Fruit fly (Drosophila melanogaster): ENCODE results near the gene z.

The z gene

DNA sequence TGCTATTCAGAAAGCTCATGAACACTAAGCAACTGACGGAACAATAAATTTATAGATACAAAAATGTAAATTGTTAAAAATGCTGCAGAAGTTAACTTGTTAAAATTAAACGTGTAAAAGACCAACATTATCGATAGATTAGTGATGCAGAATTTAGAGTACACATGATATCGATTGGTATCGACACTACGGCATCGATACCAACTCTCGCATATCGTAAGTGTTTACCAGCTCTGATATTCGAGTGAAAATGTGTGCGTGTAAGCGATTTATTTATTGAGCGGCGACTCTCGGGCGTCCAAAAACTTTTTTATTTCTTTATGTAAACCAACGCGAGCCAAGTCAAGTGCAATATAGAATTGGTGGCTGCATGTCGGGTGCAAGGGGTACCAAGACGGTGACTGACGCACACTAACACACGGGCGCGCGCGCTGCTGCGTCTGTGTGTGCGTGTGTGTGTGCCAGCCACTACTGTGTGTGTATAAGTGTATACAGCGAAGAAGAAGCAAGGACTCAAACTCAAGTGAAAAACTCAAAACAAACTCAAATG is at the start of gene z:
Gene z (plus strand): TSS at position 20 of the 550 bp plus-strand sequence.
- TF ChIP-seq Fer3 (tag; optimal IDR thresholded peaks at IDR 0.05): no peak
- TF ChIP-seq CG18599 (GFP tag; optimal IDR thresholded peaks at IDR 0.05): no peak
- peak; percentile 95 for TF ChIP-seq knrl (GFP tag; IDR thresholded peaks at IDR 0.05; ENCODE audit: partially characterized antibody)
- TF ChIP-seq NFAT (GFP tag; IDR thresholded peaks at IDR 0.05): no peak
- TF ChIP-seq Nf-YB (GFP tag; optimal IDR thresholded peaks at IDR 0.05): no peak
- TF ChIP-seq BtbVII (GFP tag; optimal IDR thresholded peaks at IDR 0.05): no peak
- peak; percentile 99 for TF ChIP-seq cg (GFP tag; optimal IDR thresholded peaks at IDR 0.05)
- TF ChIP-seq CG42726 (GFP tag; IDR thresholded peaks at IDR 0.05; ENCODE audit: partially characterized antibody): peak; percentile 88
- no peak for TF ChIP-seq nerfin-1 (tag; optimal IDR thresholded peaks at IDR 0.05)
- no peak for TF ChIP-seq Eip74EF (GFP tag; optimal IDR thresholded peaks at IDR 0.05)
- no peak for TF ChIP-seq CG8281 (tag; optimal IDR thresholded peaks at IDR 0.05)
- TF ChIP-seq br (optimal IDR thresholded peaks at IDR 0.05): no peak
- TF ChIP-seq usp (GFP tag; optimal IDR thresholded peaks at IDR 0.05): no peak
- no peak for TF ChIP-seq CrebB (tag; optimal IDR thresholded peaks at IDR 0.05)
- no peak for TF ChIP-seq CG6272 (GFP tag; IDR thresholded peaks at IDR 0.05)
- TF ChIP-seq dpn (GFP tag; optimal IDR thresholded peaks at IDR 0.05): peak; percentile 19 to 28
- peak; percentile 92 for TF ChIP-seq Dll (GFP tag; IDR thresholded peaks at IDR 0.05; ENCODE audit: partially characterized antibody)
- peak; percentile 23 for TF ChIP-seq CG30020 (tag; optimal IDR thresholded peaks at IDR 0.05)
- no peak for TF ChIP-seq CG10274 (GFP tag; optimal IDR thresholded peaks at IDR 0.05)
- no peak for TF ChIP-seq CTCF (GFP tag; optimal IDR thresholded peaks at IDR 0.05)
- peak; percentile 34 for TF ChIP-seq CG13624 (GFP tag; optimal IDR thresholded peaks at IDR 0.05)
- TF ChIP-seq Spps (tag; optimal IDR thresholded peaks at IDR 0.05): no peak
- TF ChIP-seq Sry-δ (GFP tag; optimal IDR thresholded peaks at IDR 0.05): peak; percentile 97
- TF ChIP-seq sd (tag; optimal IDR thresholded peaks at IDR 0.05): no peak
- peak; percentile 59 for TF ChIP-seq CG15514 (GFP tag; optimal IDR thresholded peaks at IDR 0.05)
- TF ChIP-seq CG2120 (GFP tag; optimal IDR thresholded peaks at IDR 0.05): peak; percentile 47
- TF ChIP-seq CG15479 (GFP tag; optimal IDR thresholded peaks at IDR 0.05): no peak
- no peak for TF ChIP-seq emc (GFP tag; optimal IDR thresholded peaks at IDR 0.05)
- peak; percentile 80 for TF ChIP-seq CG2129 (GFP tag; IDR thresholded peaks at IDR 0.05; ENCODE audit: partially characterized antibody)
- peak; percentile 33 for TF ChIP-seq dm (GFP tag; optimal IDR thresholded peaks at IDR 0.05)
- TF ChIP-seq Neu2 (GFP tag; optimal IDR thresholded peaks at IDR 0.05; ENCODE audit: borderline replicate concordance): no peak
- TF ChIP-seq exex (tag; optimal IDR thresholded peaks at IDR 0.05): no peak
- TF ChIP-seq pho (GFP tag; optimal IDR thresholded peaks at IDR 0.05): peak; percentile 34
- TF ChIP-seq crc (GFP tag; optimal IDR thresholded peaks at IDR 0.05): no peak
- TF ChIP-seq Ets65A (GFP tag): no peak
- TF ChIP-seq lola (GFP tag; optimal IDR thresholded peaks at IDR 0.05): no peak
- no peak for TF ChIP-seq Gug (GFP tag; IDR thresholded peaks at IDR 0.05)
- TF ChIP-seq Dp (GFP tag; optimal IDR thresholded peaks at IDR 0.05): peak; percentile 72
- no peak for TF ChIP-seq C15 (GFP tag; IDR thresholded peaks at IDR 0.05)
- peak; percentile 95 for TF ChIP-seq amos (GFP tag; IDR thresholded peaks at IDR 0.05; ENCODE audit: partially characterized antibody)
- TF ChIP-seq Hr39 (optimal IDR thresholded peaks at IDR 0.05): peak; percentile 92
- no peak for TF ChIP-seq CG7556 (GFP tag; optimal IDR thresholded peaks at IDR 0.05)
- peak; percentile 87 for TF ChIP-seq CG14860 (GFP tag; IDR thresholded peaks at IDR 0.05; ENCODE audit: partially characterized antibody)
- TF ChIP-seq Pdp1 (GFP tag; optimal IDR thresholded peaks at IDR 0.05): peak in 1 of 2 experiments; percentile 33
- no peak for TF ChIP-seq Mes4 (GFP tag; optimal IDR thresholded peaks at IDR 0.05)
- peak; percentile 83 for TF ChIP-seq sens (GFP tag)
- peak; percentile 88 for TF ChIP-seq hbn (GFP tag; IDR thresholded peaks at IDR 0.05; ENCODE audit: partially characterized antibody)
- no peak for TF ChIP-seq CG12155 (GFP tag; optimal IDR thresholded peaks at IDR 0.05)
- TF ChIP-seq Jarid2 (GFP tag; optimal IDR thresholded peaks at IDR 0.05): peak; percentile 18
- TF ChIP-seq toy (GFP tag; IDR thresholded peaks at IDR 0.05): no peak
